Fruit fly (Drosophila melanogaster): ENCODE measurements around the gene CG13614.

Gene CG13614

DNA sequence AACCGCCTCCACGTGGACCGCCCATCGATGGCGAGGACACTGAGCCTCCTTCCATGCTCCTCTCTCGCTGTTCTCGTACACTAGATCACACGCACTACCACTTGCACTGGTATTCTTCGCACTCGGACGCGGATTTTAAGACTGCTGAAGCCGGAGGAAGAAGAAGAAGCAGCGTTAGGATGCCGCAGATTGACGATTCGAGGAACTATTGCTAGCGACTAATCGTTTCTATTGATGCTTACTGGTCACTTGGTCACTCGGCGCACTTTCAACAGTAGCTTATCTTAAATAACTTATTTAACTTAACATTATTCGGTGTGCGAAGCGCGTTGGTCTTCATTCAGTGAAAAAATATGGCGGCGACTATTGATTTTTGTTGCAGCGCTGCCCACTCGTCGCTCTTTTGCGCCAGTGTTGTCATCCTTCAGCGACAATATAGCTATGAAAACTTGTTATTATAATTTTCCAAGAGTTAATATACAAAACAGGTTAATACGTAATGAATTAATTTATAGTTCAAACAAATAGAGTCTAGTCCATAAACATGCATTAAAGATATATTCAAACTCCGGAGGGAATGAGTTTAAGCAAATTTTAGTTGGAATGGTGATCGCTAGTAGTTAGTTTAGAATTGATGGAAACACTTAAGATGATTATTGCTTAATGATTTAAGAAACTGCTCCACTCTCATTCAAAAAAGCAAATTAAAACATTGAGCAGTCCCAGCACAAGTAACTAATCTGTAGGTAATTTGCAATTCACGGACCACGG, 20.8 kb upstream of the CG13614 start, which contains the start of the genes CG5746 and CG6454 (continued):
- TF ChIP-seq peb (GFP tag; IDR thresholded peaks at IDR 0.05) (no peak), chm (GFP tag; IDR thresholded peaks at IDR 0.05) (no peak), row (GFP tag; IDR thresholded peaks at IDR 0.05) (peak; percentile 76), slbo (GFP tag; IDR thresholded peaks at IDR 0.05) (peak; percentile 70), seq (GFP tag; IDR thresholded peaks at IDR 0.05) (no peak), gt (GFP tag; IDR thresholded peaks at IDR 0.05) (no peak), Hey (tag; optimal IDR thresholded peaks at IDR 0.05) (no peak), Neu2 (GFP tag; optimal IDR thresholded peaks at IDR 0.05; ENCODE audit: borderline replicate concordance) (peak; percentile 18), CG17186 (GFP tag; optimal IDR thresholded peaks at IDR 0.05) (peak; percentile 69), CG2889 (GFP tag; IDR thresholded peaks at IDR 0.05) (0 out of 3 replicates have a peak, but pooled peaks have one; percentile 53), ci (GFP tag; IDR thresholded peaks at IDR 0.05) (no peak), CG8924 (tag; optimal IDR thresholded peaks at IDR 0.05) (peak; percentile 72), MBD-R2 (GFP tag; IDR thresholded peaks at IDR 0.05) (peak; percentile 55; the same call in 1 of the 2 replicates), Gsc (GFP tag; IDR thresholded peaks at IDR 0.05) (no peak), toy (GFP tag; IDR thresholded peaks at IDR 0.05) (no peak), PHDP (tag; optimal IDR thresholded peaks at IDR 0.05) (no peak), CG2678 (tag; optimal IDR thresholded peaks at IDR 0.05) (no peak), C15 (GFP tag; IDR thresholded peaks at IDR 0.05) (no peak), prd (optimal IDR thresholded peaks at IDR 0.05) (no peak), prd (GFP tag; IDR thresholded peaks at IDR 0.05) (peak; percentile 69), CG10979 (tag; optimal IDR thresholded peaks at IDR 0.05) (peak; percentile 27), BEAF-32 (GFP tag; optimal IDR thresholded peaks at IDR 0.05) (peak; percentile 44), lola (GFP tag; optimal IDR thresholded peaks at IDR 0.05) (peak in 1 of 3 experiments; percentile 62), Dfd (GFP tag; optimal IDR thresholded peaks at IDR 0.05) (no peak), CG1603 (tag; optimal IDR thresholded peaks at IDR 0.05) (no peak), Tbp (GFP tag; optimal IDR thresholded peaks at IDR 0.05) (peak; percentile 59), Hr39 (optimal IDR thresholded peaks at IDR 0.05) (no peak), ewg (GFP tag; optimal IDR thresholded peaks at IDR 0.05) (no peak), fd96Cb (tag; optimal IDR thresholded peaks at IDR 0.05) (peak; percentile 25), CG5245 (GFP tag; optimal IDR thresholded peaks at IDR 0.05) (peak; percentile 28), zfh2 (GFP tag; optimal IDR thresholded peaks at IDR 0.05) (peak; percentile 78), Dad (GFP tag; optimal IDR thresholded peaks at IDR 0.05) (no peak), gro (GFP tag; optimal IDR thresholded peaks at IDR 0.05) (peak; percentile 53), tgo (GFP tag; IDR thresholded peaks at IDR 0.05) (peak; percentile 41; the same call in 1 of the 3 replicates), HHEX (GFP tag; optimal IDR thresholded peaks at IDR 0.05) (no peak), CG10274 (GFP tag; optimal IDR thresholded peaks at IDR 0.05) (no peak), Gug (GFP tag; IDR thresholded peaks at IDR 0.05) (peak; percentile 61; the same call in 3 of the 4 replicates), CoRest (tag; optimal IDR thresholded peaks at IDR 0.05) (peak; percentile 79), sqz (GFP tag; optimal IDR thresholded peaks at IDR 0.05) (no peak), CG30403 (GFP tag; optimal IDR thresholded peaks at IDR 0.05) (peak; percentile 78), CG12219 (GFP tag; optimal IDR thresholded peaks at IDR 0.05) (no peak), Atf-2 (GFP tag; optimal IDR thresholded peaks at IDR 0.05) (peak; percentile 51), sob (GFP tag; IDR thresholded peaks at IDR 0.05) (peak; percentile 59; the same call in 1 of the 2 replicates), Rx (GFP tag; IDR thresholded peaks at IDR 0.05) (peak; percentile 31; the same call in 1 of the 2 replicates), Asciz (GFP tag; optimal IDR thresholded peaks at IDR 0.05) (no peak), Med (GFP tag) (peak; percentile 64), Elba2 (GFP tag; optimal IDR thresholded peaks at IDR 0.05) (peak; percentile 10), Xbp1 (GFP tag; optimal IDR thresholded peaks at IDR 0.05) (peak; percentile 68), z (GFP tag; IDR thresholded peaks at IDR 0.05) (no peak), zen (tag; optimal IDR thresholded peaks at IDR 0.05) (peak; percentile 25)

All from whole organism, embryonic.